Worm (Caenorhabditis elegans): ENCODE results near the gene C14C6.13.

ce11 chrV:552406-552805 lies 22.1 kb downstream of the C14C6.13 start:
- TF ChIP-seq hmbx-1 (tag; optimal IDR thresholded peaks at IDR 0.05) (no peak), ama-1 (optimal IDR thresholded peaks at IDR 0.05) (no peak), flt-1 (GFP tag; IDR thresholded peaks at IDR 0.05) (no peak), tbx-37 (GFP tag; conservative IDR thresholded peaks at IDR 0.05) (no peak), tra-4 (tag; optimal IDR thresholded peaks at IDR 0.05) (no peak), tbx-11 (GFP tag; IDR thresholded peaks at IDR 0.05) (no peak), ceh-36 (tag; optimal IDR thresholded peaks at IDR 0.05) (no peak), F13C5.2 (tag; optimal IDR thresholded peaks at IDR 0.05) (no peak), sea-1 (GFP tag; conservative IDR thresholded peaks at IDR 0.05) (no peak), ets-7 (tag; optimal IDR thresholded peaks at IDR 0.05) (no peak), hmg-4 (GFP tag; optimal IDR thresholded peaks at IDR 0.05) (no peak)

Data from whole organism, early embryonic.